Fruit fly (Drosophila melanogaster): ENCODE data around the gene CG34323.
"Not testable (repeated sequence)": the region's sequence is repeated elsewhere in the genome, so short reads cannot be mapped to it uniquely, and the experiment has no call there.

The CG34323 gene

dm6 chrX:12086925-12087324 is 16.7 kb downstream of the CG34323 start, which contains the start of gene CG15734:
Gene CG15734, minus strand, starts transcription at chrX:12087025.
- TF ChIP-seq CG7786 (GFP tag; optimal IDR thresholded peaks at IDR 0.05); Asciz (GFP tag; optimal IDR thresholded peaks at IDR 0.05); stwl (tag; optimal IDR thresholded peaks at IDR 0.05): not testable (repeated sequence)

dm6 chrX:12090195-12090784 is 20.1 kb downstream of the CG34323 start:
- TF ChIP-seq mirr (GFP tag; optimal IDR thresholded peaks at IDR 0.05) (no peak), zf30C (GFP tag; optimal IDR thresholded peaks at IDR 0.05) (no peak), CG17612 (GFP tag; IDR thresholded peaks at IDR 0.05) (no peak), CG1603 (tag; optimal IDR thresholded peaks at IDR 0.05) (no peak), CG15514 (GFP tag; optimal IDR thresholded peaks at IDR 0.05) (no peak), tx (GFP tag; optimal IDR thresholded peaks at IDR 0.05) (no peak), wdn (GFP tag; IDR thresholded peaks at IDR 0.05) (no peak), CG16813 (GFP tag; IDR thresholded peaks at IDR 0.05; ENCODE audit: partially characterized antibody) (no peak), Hsf (GFP tag; optimal IDR thresholded peaks at IDR 0.05) (no peak), amos (GFP tag; IDR thresholded peaks at IDR 0.05; ENCODE audit: partially characterized antibody) (no peak), Asciz (GFP tag; optimal IDR thresholded peaks at IDR 0.05) (no peak), bowl (GFP tag; IDR thresholded peaks at IDR 0.05) (no peak), CkIIα-i1 (GFP tag; IDR thresholded peaks at IDR 0.05) (no peak), Ets97D (GFP tag; optimal IDR thresholded peaks at IDR 0.05) (no peak), ac (GFP tag; optimal IDR thresholded peaks at IDR 0.05) (no peak), Mes4 (GFP tag; optimal IDR thresholded peaks at IDR 0.05) (no peak), Hr51 (GFP tag; optimal IDR thresholded peaks at IDR 0.05) (peak in 1 of 2 experiments; percentile 19), Xrp1 (GFP tag; IDR thresholded peaks at IDR 0.05) (peak; percentile 52; the same call in 1 of the 2 replicates), hkb (optimal IDR thresholded peaks at IDR 0.05) (no peak), hkb (GFP tag; IDR thresholded peaks at IDR 0.05) (no peak), sqz (GFP tag; optimal IDR thresholded peaks at IDR 0.05) (no peak), CG6689 (GFP tag; IDR thresholded peaks at IDR 0.05) (0 out of 2 replicates have a peak, but pooled peaks have one; percentile 21), H2.0 (GFP tag; IDR thresholded peaks at IDR 0.05) (no peak), grau (tag; optimal IDR thresholded peaks at IDR 0.05) (peak; percentile 37), Gug (GFP tag; IDR thresholded peaks at IDR 0.05) (no peak), CG12236 (GFP tag; optimal IDR thresholded peaks at IDR 0.05) (no peak), BEAF-32 (GFP tag; optimal IDR thresholded peaks at IDR 0.05) (no peak), Scr (GFP tag; IDR thresholded peaks at IDR 0.05; ENCODE audit: partially characterized antibody) (no peak), Hand (GFP tag; optimal IDR thresholded peaks at IDR 0.05) (no peak), Sry-δ (GFP tag; optimal IDR thresholded peaks at IDR 0.05) (no peak), CG1024 (GFP tag; IDR thresholded peaks at IDR 0.05) (no peak), CG9609 (GFP tag; optimal IDR thresholded peaks at IDR 0.05) (no peak), CG11085 (GFP tag; IDR thresholded peaks at IDR 0.05) (no peak), CG9215 (GFP tag; IDR thresholded peaks at IDR 0.05) (no peak), CG4360 (GFP tag; IDR thresholded peaks at IDR 0.05) (no peak), ase (GFP tag; IDR thresholded peaks at IDR 0.05) (no peak), CG1647 (GFP tag; optimal IDR thresholded peaks at IDR 0.05) (no peak), emc (GFP tag; optimal IDR thresholded peaks at IDR 0.05) (no peak), CG2875 (GFP tag; optimal IDR thresholded peaks at IDR 0.05) (no peak), CG16863 (GFP tag; optimal IDR thresholded peaks at IDR 0.05) (no peak), CG12391 (tag; optimal IDR thresholded peaks at IDR 0.05) (peak; percentile 42), Sox100B (GFP tag; optimal IDR thresholded peaks at IDR 0.05) (peak; percentile 35), hbn (GFP tag; IDR thresholded peaks at IDR 0.05; ENCODE audit: partially characterized antibody) (no peak), C15 (GFP tag; IDR thresholded peaks at IDR 0.05) (no peak), CG15696 (tag; optimal IDR thresholded peaks at IDR 0.05) (peak; percentile 48), eve (GFP tag; optimal IDR thresholded peaks at IDR 0.05) (no peak), yki (optimal IDR thresholded peaks at IDR 0.05) (no peak)

Data from whole organism, embryonic.